Fruit fly (Drosophila melanogaster): ENCODE measurements around the gene Mur89F.

DNA sequence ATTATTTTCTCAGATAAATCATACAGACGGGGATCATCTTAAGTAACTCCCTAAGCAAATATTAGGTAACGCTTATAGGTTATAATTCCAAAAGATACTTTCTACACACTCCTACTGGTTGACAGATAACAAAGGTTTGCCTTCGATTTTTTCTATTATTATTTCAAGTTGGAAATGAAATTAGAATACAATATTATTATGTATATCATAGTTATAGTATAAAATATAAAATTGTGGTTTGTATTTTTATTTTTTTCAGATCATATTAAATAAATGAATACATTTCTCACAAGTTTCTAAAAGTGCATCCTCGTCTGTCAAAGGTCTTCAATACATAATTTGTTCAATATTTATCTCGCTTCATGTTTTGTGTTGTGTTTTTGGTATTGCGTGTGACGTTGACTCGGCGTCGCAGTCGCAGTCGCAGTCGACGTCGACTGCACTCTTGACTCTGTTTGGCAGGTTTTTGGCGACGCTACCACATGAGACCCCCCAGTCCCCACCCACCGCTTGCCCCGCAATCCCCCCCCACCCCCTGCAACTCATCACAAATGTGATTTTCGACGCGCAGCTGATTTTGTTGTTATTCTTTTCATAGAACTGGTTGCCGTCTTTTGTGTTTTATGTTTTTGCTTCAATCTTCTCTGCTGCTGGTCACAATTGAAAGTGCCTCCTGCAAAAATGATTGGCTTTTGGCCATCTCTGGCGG, 79.0 kb downstream of the Mur89F start:
- no peak for TF ChIP-seq gcm (GFP tag; optimal IDR thresholded peaks at IDR 0.05)
- no peak for TF ChIP-seq scrt (GFP tag; optimal IDR thresholded peaks at IDR 0.05)
- no peak for TF ChIP-seq CG31388 (GFP tag; optimal IDR thresholded peaks at IDR 0.05)
- TF ChIP-seq CG2116 (GFP tag; optimal IDR thresholded peaks at IDR 0.05), result no peak
